Fruit fly (Drosophila melanogaster): ENCODE measurements around the gene Sry-delta.
A peak's percentile ranks its signal among the peaks of the same experiment; 100 is the strongest.

Sry-delta gene

DNA sequence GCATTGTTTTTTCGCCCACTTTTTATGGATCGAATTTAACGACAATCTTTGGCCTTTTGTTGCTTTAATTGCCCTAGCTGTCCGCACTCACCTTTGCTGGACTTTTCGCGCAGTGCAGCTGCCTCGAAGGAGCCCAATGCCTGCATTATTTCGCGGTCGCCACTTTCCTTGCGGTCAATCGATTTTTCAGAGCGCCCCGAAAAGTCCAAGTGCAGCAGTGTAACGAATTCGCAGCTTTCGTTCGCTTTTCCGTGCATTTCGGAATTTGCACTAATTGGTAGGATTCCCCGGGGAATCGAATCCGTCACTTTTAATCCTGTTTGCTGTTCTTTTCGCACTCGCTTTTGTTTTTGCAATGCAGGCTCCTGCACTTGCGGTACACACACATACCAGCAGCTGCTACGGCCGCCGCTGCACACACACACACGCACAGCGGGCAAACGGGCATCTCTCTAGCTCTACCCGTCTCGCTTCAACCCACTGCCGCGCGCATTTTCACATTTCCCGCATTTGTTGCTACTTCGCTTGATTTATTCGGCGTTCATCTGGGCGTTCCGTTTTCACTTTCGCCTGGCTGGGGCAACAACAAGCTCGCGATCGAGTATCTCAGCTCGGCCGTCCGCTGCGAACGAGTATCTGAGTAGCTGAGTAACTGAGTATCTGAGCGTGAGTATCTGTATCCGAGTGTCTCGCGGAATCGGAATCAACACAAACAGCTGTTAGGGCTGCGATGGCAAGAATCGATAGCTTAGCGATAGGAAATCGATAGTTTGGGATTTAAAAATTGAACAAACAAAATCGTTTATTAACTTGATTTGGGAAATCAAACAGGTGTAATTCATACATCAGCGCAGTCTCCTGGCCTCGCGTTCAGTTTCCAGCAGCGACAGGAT, 21.3 kb upstream of the Sry-delta start, which contains the start of gene Mgat2 (continued):
- TF ChIP-seq pnt (GFP tag; optimal IDR thresholded peaks at IDR 0.05) (no peak), Sry-β (GFP tag; optimal IDR thresholded peaks at IDR 0.05) (peak; percentile 56), CG30020 (tag; optimal IDR thresholded peaks at IDR 0.05) (no peak), CG5953 (GFP tag; IDR thresholded peaks at IDR 0.05) (no peak), pros (GFP tag; optimal IDR thresholded peaks at IDR 0.05) (peak; percentile 62), insv (GFP tag; optimal IDR thresholded peaks at IDR 0.05) (no peak), CG8359 (GFP tag; optimal IDR thresholded peaks at IDR 0.05; ENCODE audit: borderline replicate concordance) (no peak), Atf6 (GFP tag; IDR thresholded peaks at IDR 0.05) (peak; percentile 55; the same call in 1 of the 2 replicates), Bgb (GFP tag; IDR thresholded peaks at IDR 0.05; ENCODE audit: partially characterized antibody) (peak; percentile 81), CHES-1-like (GFP tag; optimal IDR thresholded peaks at IDR 0.05) (peak; percentile 44), Rfx (GFP tag; IDR thresholded peaks at IDR 0.05) (peak; percentile 37; the same call in 1 of the 2 replicates), Hand (GFP tag; optimal IDR thresholded peaks at IDR 0.05) (peak; percentile 31), CG7745 (tag; optimal IDR thresholded peaks at IDR 0.05) (peak; percentile 72), CG14965 (GFP tag; optimal IDR thresholded peaks at IDR 0.05; ENCODE audit: borderline replicate concordance) (peak; percentile 15), NC2β (GFP tag; optimal IDR thresholded peaks at IDR 0.05) (peak; percentile 41), crp (GFP tag; optimal IDR thresholded peaks at IDR 0.05) (peak; percentile 73 to 96), amos (GFP tag; IDR thresholded peaks at IDR 0.05; ENCODE audit: partially characterized antibody) (peak; percentile 85), nom (GFP tag; optimal IDR thresholded peaks at IDR 0.05) (peak; percentile 65), sna (GFP tag; IDR thresholded peaks at IDR 0.05; ENCODE audit: partially characterized antibody) (peak; percentile 91), CG2199 (GFP tag; IDR thresholded peaks at IDR 0.05) (peak; percentile 74; the same call in 1 of the 3 replicates), Xrp1 (GFP tag; IDR thresholded peaks at IDR 0.05) (peak; percentile 44), MESR4 (GFP tag; optimal IDR thresholded peaks at IDR 0.05) (peak; percentile 81), HmgD (GFP tag; optimal IDR thresholded peaks at IDR 0.05) (peak; percentile 51), CG18262 (tag; optimal IDR thresholded peaks at IDR 0.05) (peak; percentile 30), CG12155 (GFP tag; optimal IDR thresholded peaks at IDR 0.05) (peak; percentile 92), gro (GFP tag; optimal IDR thresholded peaks at IDR 0.05) (peak; percentile 45), CG33557 (GFP tag; optimal IDR thresholded peaks at IDR 0.05) (peak; percentile 85), chinmo (GFP tag; IDR thresholded peaks at IDR 0.05; ENCODE audit: partially characterized antibody) (peak; percentile 97), CG16813 (GFP tag; IDR thresholded peaks at IDR 0.05; ENCODE audit: partially characterized antibody) (peak; percentile 79), twi (tag; optimal IDR thresholded peaks at IDR 0.05) (peak; percentile 57), CG34376 (GFP tag; optimal IDR thresholded peaks at IDR 0.05) (peak; percentile 84), Elba2 (GFP tag; optimal IDR thresholded peaks at IDR 0.05) (no peak), CG16863 (GFP tag; optimal IDR thresholded peaks at IDR 0.05) (peak; percentile 97), sens-2 (GFP tag; IDR thresholded peaks at IDR 0.05) (peak; percentile 39; the same call in 1 of the 2 replicates), CG13287 (GFP tag; IDR thresholded peaks at IDR 0.05; ENCODE audit: partially characterized antibody) (peak; percentile 93), lab (GFP tag; optimal IDR thresholded peaks at IDR 0.05) (peak; percentile 56), pho (GFP tag; optimal IDR thresholded peaks at IDR 0.05) (no peak), CG10462 (GFP tag; optimal IDR thresholded peaks at IDR 0.05) (no peak), CG31365 (tag; optimal IDR thresholded peaks at IDR 0.05) (peak; percentile 42), dati (GFP tag; IDR thresholded peaks at IDR 0.05) (no peak), Ets65A (GFP tag) (peak; percentile 87), gt (GFP tag; IDR thresholded peaks at IDR 0.05) (peak; percentile 33; the same call in 1 of the 2 replicates), CG17186 (GFP tag; optimal IDR thresholded peaks at IDR 0.05) (peak; percentile 24), ara (GFP tag; IDR thresholded peaks at IDR 0.05) (0 out of 2 replicates have a peak, but pooled peaks have one; percentile 29), run (tag; optimal IDR thresholded peaks at IDR 0.05) (no peak), CG12942 (GFP tag; optimal IDR thresholded peaks at IDR 0.05) (no peak), gfzf (GFP tag; optimal IDR thresholded peaks at IDR 0.05) (no peak)
